Worm (Caenorhabditis elegans): ENCODE measurements around the gene srt-43.

DNA sequence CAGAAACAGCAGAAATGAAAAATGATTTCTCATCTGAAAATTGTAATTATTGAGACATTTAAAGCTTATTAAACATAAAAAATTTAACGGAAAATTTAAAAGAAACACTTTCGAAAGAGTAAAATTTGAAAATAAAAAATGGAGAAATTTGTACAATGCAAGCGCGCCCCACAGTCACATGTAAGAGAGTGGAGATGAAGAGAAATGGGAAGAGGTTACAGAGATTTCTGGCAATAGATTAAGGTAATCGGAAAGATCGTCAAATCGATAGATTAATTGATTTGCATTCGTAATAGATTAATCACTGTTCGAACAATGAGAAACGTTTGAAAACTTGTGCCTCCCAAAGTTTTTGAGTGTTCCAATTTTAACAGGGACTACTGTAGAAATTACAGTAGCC is 21.6 kb upstream of the srt-43 start, which contains the start of gene C15C8.4:
- TF ChIP-seq alr-1 (tag; optimal IDR thresholded peaks at IDR 0.05) (no peak), lin-11 (tag; optimal IDR thresholded peaks at IDR 0.05) (no peak), elt-1 (tag; optimal IDR thresholded peaks at IDR 0.05) (no peak), mdl-1 (tag; optimal IDR thresholded peaks at IDR 0.05) (no peak), ceh-16 (tag; optimal IDR thresholded peaks at IDR 0.05) (no peak), mab-5 (tag; optimal IDR thresholded peaks at IDR 0.05) (no peak), aly-2 (tag; optimal IDR thresholded peaks at IDR 0.05) (no peak), lin-13 (GFP tag; optimal IDR thresholded peaks at IDR 0.05) (no peak)

All from whole organism, L2 larva.